1 worm cellular context compared by ENCODE assay signal in genomic region chrIII:3310876-3311597, ce11.
TF ChIP-seq lines count a peak whose summit lies in the region.

Gene ral-1 (plus strand): TSS chrIII:3311310.

TF ChIP-seq in whole organism, late embryonic, 69 proteins besides CTCF, POLR2A, EP300 and RAD21 (continued from another document):
- TF ChIP-seq odd-2 (tag; optimal IDR thresholded peaks at IDR 0.05; lab: Kevin White, UChicago) = no peak
- no peak for TF ChIP-seq pqm-1 (tag; optimal IDR thresholded peaks at IDR 0.05; lab: Kevin White, UChicago)
- TF ChIP-seq hlh-8 (tag; optimal IDR thresholded peaks at IDR 0.05; lab: Kevin White, UChicago) = no peak
- peak; percentile 60 for TF ChIP-seq ceh-31 (tag; optimal IDR thresholded peaks at IDR 0.05; lab: Kevin White, UChicago)
- peak; percentile 51 for TF ChIP-seq ceh-48 (tag; optimal IDR thresholded peaks at IDR 0.05; lab: Kevin White, UChicago)
- no peak for TF ChIP-seq Y22D7AL.16 (tag; optimal IDR thresholded peaks at IDR 0.05; lab: Kevin White, UChicago)
- TF ChIP-seq ceh-14 (tag; optimal IDR thresholded peaks at IDR 0.05; lab: Kevin White, UChicago) = no peak
TF ChIP-seq in whole organism, late embryonic: peak in this region for 5.
